Worm (Caenorhabditis elegans) whole organism, L3 larva: ENCODE measurements around the gene ZK250.14.

Experiments used
- R02D3.7 ChIP-seq: fragments of 150-350 bp; optimal IDR thresholded peaks from 2 replicates; lab custom pipeline; 2014; ENCODE audit warnings: missing biosample characterization, missing genetic modification characterization
- ceh-16 ChIP-seq: sonication (generic microtip); optimal IDR thresholded peaks from 2 replicates; lab custom pipeline; 2017; ENCODE audit warnings: missing biosample characterization, missing genetic modification characterization
- egl-27 ChIP-seq: sonication (generic microtip); optimal IDR thresholded peaks from 4 replicates; lab custom pipeline; 2017; ENCODE audit warnings: missing biosample characterization, missing genetic modification reagents, missing genetic modification characterization
- mml-1 ChIP-seq: fragments of 150-350 bp; sonication (generic microtip); optimal IDR thresholded peaks from 3 replicates; lab custom pipeline; 2014; ENCODE audit warnings: missing biosample characterization, missing genetic modification characterization
- nfya-1 ChIP-seq: sonication (generic microtip); optimal IDR thresholded peaks from 2 replicates; lab custom pipeline; 2017; ENCODE audit warnings: missing genetic modification characterization, mild to moderate bottlenecking, missing compliant biosample characterization, antibody characterized with exemption, moderate library complexity; ENCODE audit not compliant: insufficient read depth
- nhr-77 ChIP-seq: fragments of 150-350 bp; optimal IDR thresholded peaks from 2 replicates; lab custom pipeline; 2014; ENCODE audit warnings: missing biosample characterization, missing genetic modification characterization
- pha-4 ChIP-seq: fragments of 150-350 bp; optimal IDR thresholded peaks from 2 replicates; lab custom pipeline; 2014; ENCODE audit warnings: missing biosample characterization, missing genetic modification reagents, missing genetic modification characterization

DNA sequence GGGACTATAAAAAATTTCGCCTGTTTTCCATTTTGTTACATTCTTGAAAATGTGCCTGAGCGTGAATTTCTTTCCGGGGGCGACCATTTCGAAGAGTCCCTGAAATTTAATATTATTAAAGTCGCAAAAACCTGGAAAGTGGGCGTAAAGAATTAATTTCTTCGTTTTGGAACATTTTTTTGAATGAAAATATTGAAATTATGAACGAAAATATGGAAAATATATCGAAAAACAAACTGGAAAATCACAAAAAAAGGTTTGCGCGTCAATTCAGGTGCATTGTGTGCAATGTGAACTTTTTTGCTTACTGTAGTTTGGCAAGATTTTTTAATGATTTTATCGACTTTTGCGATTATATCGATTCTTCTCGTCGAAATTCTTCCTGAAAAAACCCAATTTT lies 24.0 kb downstream of the ZK250.14 start, which contains the start of gene bath-7:
- TF ChIP-seq egl-27 (tag; lab: Kevin White, UChicago) (no peak), R02D3.7 (no peak), nhr-77 (tag; lab: Kevin White, UChicago) (no peak), mml-1 (tag; lab: Kevin White, UChicago) (no peak), nfya-1 (tag; lab: Kevin White, UChicago) (no peak), ceh-16 (tag; lab: Kevin White, UChicago) (no peak), pha-4 (no peak)
